Worm (Caenorhabditis elegans): Measurements from ENCODE around the gene F41B4.3.
"Not testable (repeated sequence)": the region's sequence is repeated elsewhere in the genome, so short reads cannot be mapped to it uniquely, and the experiment has no call there.

The F41B4.3 gene

ce11 chrX:6836065-6836527 is at the start of gene F41B4.3:
Gene F41B4.3 (minus strand): TSS chrX:6836115.
- TF ChIP-seq hmbx-1 (tag; optimal IDR thresholded peaks at IDR 0.05) (no peak), F13C5.2 (tag; optimal IDR thresholded peaks at IDR 0.05) (no peak), ceh-36 (tag; optimal IDR thresholded peaks at IDR 0.05) (no peak), tra-4 (tag; optimal IDR thresholded peaks at IDR 0.05) (no peak)

DNA sequence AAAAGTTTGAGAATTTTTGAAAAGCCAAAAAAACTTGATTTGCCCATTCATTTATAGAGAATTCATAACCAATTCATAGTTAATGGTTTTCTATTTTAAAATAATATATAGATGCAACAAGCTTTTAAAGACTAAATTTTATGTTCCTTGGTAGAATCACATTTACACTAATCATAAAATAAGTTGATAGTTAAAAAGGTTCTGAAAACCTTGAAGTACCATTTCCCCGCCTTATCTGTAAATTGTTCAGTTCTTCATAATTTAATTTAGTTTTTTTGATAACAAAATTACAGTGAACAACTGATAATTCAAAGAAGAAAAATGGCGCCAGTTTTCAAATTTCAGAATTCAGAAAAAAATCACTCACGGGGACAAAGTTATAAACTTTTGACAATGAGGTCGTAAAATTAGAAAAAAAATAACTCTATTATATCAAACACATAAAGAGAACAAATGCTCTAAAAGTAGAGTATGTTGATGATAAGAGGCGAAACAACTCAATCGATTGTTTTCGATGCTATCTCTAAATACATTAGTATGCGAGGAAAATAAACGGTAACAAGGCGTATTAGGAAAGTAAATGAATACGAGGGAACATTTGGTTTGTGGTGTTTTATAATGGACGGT is 49.4 kb upstream of the F41B4.3 start, which contains the start of gene F41C6.7:
TSS of gene F41C6.7 (minus strand) at position 51 of the 627 bp plus-strand sequence.
- no peak for TF ChIP-seq F13C5.2 (tag; optimal IDR thresholded peaks at IDR 0.05)
- TF ChIP-seq scrt-1 (GFP tag; IDR thresholded peaks at IDR 0.05), result no peak
- TF ChIP-seq sea-1 (GFP tag; conservative IDR thresholded peaks at IDR 0.05), result no peak
- no peak for TF ChIP-seq hmbx-1 (tag; optimal IDR thresholded peaks at IDR 0.05)
- no peak for TF ChIP-seq pes-1 (GFP tag; IDR thresholded peaks at IDR 0.05)
- no peak for TF ChIP-seq hnd-1 (tag; optimal IDR thresholded peaks at IDR 0.05)
- TF ChIP-seq B0310.2 (tag; optimal IDR thresholded peaks at IDR 0.05), result no peak
- no peak for TF ChIP-seq tbx-37 (GFP tag; conservative IDR thresholded peaks at IDR 0.05)

DNA sequence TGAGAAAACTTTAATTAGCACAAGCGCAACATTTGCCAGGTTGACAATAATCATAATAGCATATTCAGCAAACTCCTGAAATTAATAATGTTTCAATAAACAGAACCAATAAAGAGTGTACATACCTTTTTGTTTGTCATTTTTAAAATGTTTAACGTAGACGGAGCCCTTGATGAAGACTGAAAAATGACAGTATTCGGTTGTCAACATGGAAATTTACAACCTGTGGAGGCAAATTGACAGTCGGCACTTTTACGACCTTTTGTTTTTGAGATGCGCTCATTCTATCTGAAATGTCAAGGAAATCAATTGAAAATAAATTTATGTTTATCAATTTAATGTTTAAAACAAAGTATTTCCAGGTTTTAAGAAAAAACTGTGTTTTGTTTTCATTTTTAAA is 48.5 kb upstream of the F41B4.3 start:
- TF ChIP-seq ceh-13 (GFP tag; optimal IDR thresholded peaks at IDR 0.05) (no peak), hnd-1 (tag; optimal IDR thresholded peaks at IDR 0.05) (no peak), aly-1 (tag; optimal IDR thresholded peaks at IDR 0.05) (no peak), hmbx-1 (tag; optimal IDR thresholded peaks at IDR 0.05) (no peak), scrt-1 (GFP tag; IDR thresholded peaks at IDR 0.05) (no peak), flt-1 (GFP tag; IDR thresholded peaks at IDR 0.05) (no peak), B0310.2 (tag; optimal IDR thresholded peaks at IDR 0.05) (no peak), tra-4 (tag; optimal IDR thresholded peaks at IDR 0.05) (no peak), pes-1 (GFP tag; IDR thresholded peaks at IDR 0.05) (no peak), F13C5.2 (tag; optimal IDR thresholded peaks at IDR 0.05) (no peak), hmg-4 (GFP tag; optimal IDR thresholded peaks at IDR 0.05) (no peak), ama-1 (optimal IDR thresholded peaks at IDR 0.05) (no peak), sea-1 (GFP tag; conservative IDR thresholded peaks at IDR 0.05) (no peak), ets-7 (tag; optimal IDR thresholded peaks at IDR 0.05) (no peak), ceh-36 (tag; optimal IDR thresholded peaks at IDR 0.05) (no peak)

ce11 chrX:6881795-6882194 is 45.9 kb upstream of the F41B4.3 start, which contains the start of gene F41C6.6:
Gene F41C6.6 (minus strand): TSS chrX:6881895.
- not testable (repeated sequence) for TF ChIP-seq hmg-4 (GFP tag; optimal IDR thresholded peaks at IDR 0.05); tbx-37 (GFP tag; conservative IDR thresholded peaks at IDR 0.05); ama-1 (optimal IDR thresholded peaks at IDR 0.05)

DNA sequence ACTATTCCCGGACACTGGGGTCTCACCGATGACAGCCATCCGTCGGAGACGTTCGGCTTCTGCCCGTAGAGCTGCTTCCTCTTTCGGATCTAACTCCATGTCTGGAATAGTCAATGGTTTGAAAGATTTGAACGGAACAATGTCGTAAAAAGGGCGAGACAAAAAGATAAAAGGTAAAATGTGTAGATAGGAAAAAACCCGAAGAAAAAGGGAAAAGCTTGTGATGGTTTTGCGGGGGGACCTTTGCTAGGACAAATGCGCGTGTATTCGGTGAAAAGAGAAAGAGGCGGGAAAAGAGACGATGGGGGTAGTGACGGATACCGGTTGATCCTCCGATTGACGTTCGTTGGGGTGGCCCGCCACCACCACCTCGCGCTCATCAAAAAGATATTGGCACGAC is 41.5 kb upstream of the F41B4.3 start, which contains the start of gene col-173:
TSS of gene col-173 (minus strand) at position 101 of the 400 bp plus-strand sequence.
- TF ChIP-seq F13C5.2 (tag; optimal IDR thresholded peaks at IDR 0.05), result no peak
- no peak for TF ChIP-seq ama-1 (optimal IDR thresholded peaks at IDR 0.05)
- TF ChIP-seq scrt-1 (GFP tag; IDR thresholded peaks at IDR 0.05), result no peak
- TF ChIP-seq pes-1 (GFP tag; IDR thresholded peaks at IDR 0.05), result no peak
- no peak for TF ChIP-seq aly-1 (tag; optimal IDR thresholded peaks at IDR 0.05)
- TF ChIP-seq hmbx-1 (tag; optimal IDR thresholded peaks at IDR 0.05), result no peak
- TF ChIP-seq sea-1 (GFP tag; conservative IDR thresholded peaks at IDR 0.05), result no peak
- TF ChIP-seq tbx-11 (GFP tag; IDR thresholded peaks at IDR 0.05), result no peak
- TF ChIP-seq tra-4 (tag; optimal IDR thresholded peaks at IDR 0.05), result no peak
- TF ChIP-seq B0310.2 (tag; optimal IDR thresholded peaks at IDR 0.05), result no peak
- TF ChIP-seq ets-7 (tag; optimal IDR thresholded peaks at IDR 0.05), result no peak
- TF ChIP-seq ceh-36 (tag; optimal IDR thresholded peaks at IDR 0.05), result no peak

DNA sequence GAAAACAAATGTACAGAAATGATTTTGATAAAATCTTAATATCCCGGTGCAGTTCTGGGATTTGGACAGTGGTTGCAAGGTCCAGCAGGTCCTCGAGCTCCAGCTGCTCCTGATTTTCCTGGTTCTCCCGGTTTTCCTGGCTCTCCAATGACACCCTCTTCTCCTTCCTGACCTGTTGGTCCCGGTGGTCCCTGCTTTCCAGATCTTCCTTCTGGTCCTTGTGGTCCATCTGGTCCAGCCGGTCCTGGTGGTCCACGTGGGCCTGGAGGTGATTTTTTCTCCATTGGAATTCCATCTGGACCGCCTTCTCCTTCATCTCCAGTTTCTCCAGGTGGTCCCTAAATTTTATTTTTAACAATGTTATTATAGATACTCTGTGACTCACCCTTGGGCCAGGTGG is 39.4 kb upstream of the F41B4.3 start:
- TF ChIP-seq ets-7 (tag; optimal IDR thresholded peaks at IDR 0.05), result no peak
- no peak for TF ChIP-seq ceh-36 (tag; optimal IDR thresholded peaks at IDR 0.05)
- TF ChIP-seq pes-1 (GFP tag; IDR thresholded peaks at IDR 0.05), result no peak
- TF ChIP-seq ama-1 (optimal IDR thresholded peaks at IDR 0.05), result no peak
- TF ChIP-seq hmg-4 (GFP tag; optimal IDR thresholded peaks at IDR 0.05), result no peak
- TF ChIP-seq hnd-1 (tag; optimal IDR thresholded peaks at IDR 0.05), result no peak
- no peak for TF ChIP-seq sea-1 (GFP tag; conservative IDR thresholded peaks at IDR 0.05)
- no peak for TF ChIP-seq F13C5.2 (tag; optimal IDR thresholded peaks at IDR 0.05)
- TF ChIP-seq B0310.2 (tag; optimal IDR thresholded peaks at IDR 0.05), result no peak
- TF ChIP-seq tbx-37 (GFP tag; conservative IDR thresholded peaks at IDR 0.05), result no peak
- TF ChIP-seq ceh-13 (GFP tag; optimal IDR thresholded peaks at IDR 0.05), result no peak
- no peak for TF ChIP-seq flt-1 (GFP tag; IDR thresholded peaks at IDR 0.05)
- TF ChIP-seq scrt-1 (GFP tag; IDR thresholded peaks at IDR 0.05), result no peak
- TF ChIP-seq tra-4 (tag; optimal IDR thresholded peaks at IDR 0.05), result no peak
- no peak for TF ChIP-seq tbx-11 (GFP tag; IDR thresholded peaks at IDR 0.05)
- no peak for TF ChIP-seq aly-1 (tag; optimal IDR thresholded peaks at IDR 0.05)
- no peak for TF ChIP-seq hmbx-1 (tag; optimal IDR thresholded peaks at IDR 0.05)

DNA sequence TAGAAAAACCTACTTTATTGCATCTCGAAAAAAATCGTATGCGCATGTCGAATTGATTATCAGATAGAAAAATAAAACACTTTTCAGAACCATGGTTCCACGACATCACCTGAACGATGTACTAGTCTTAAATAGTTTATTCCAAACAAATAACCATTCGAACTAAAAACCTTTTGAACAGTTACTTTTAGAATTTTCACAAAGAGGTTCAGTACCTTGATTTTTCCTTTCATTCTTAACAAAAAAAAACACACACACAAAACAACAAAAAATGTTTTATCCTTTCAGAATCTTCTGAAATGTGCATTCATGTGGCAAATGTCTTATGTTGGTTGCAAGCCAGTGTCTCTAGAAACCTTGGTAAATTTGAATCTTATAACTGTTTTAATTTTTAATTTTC is 38.8 kb upstream of the F41B4.3 start, which contains the start of gene F41C6.4:
TSS of gene F41C6.4 (minus strand) at position 101 of the 400 bp plus-strand sequence.
- TF ChIP-seq tra-4 (tag; optimal IDR thresholded peaks at IDR 0.05) (no peak), ama-1 (optimal IDR thresholded peaks at IDR 0.05) (no peak), sea-1 (GFP tag; conservative IDR thresholded peaks at IDR 0.05) (no peak), tbx-11 (GFP tag; IDR thresholded peaks at IDR 0.05) (no peak), pes-1 (GFP tag; IDR thresholded peaks at IDR 0.05) (no peak), F13C5.2 (tag; optimal IDR thresholded peaks at IDR 0.05) (no peak), hmbx-1 (tag; optimal IDR thresholded peaks at IDR 0.05) (no peak), ets-7 (tag; optimal IDR thresholded peaks at IDR 0.05) (no peak), ceh-36 (tag; optimal IDR thresholded peaks at IDR 0.05) (no peak), scrt-1 (GFP tag; IDR thresholded peaks at IDR 0.05) (no peak), aly-1 (tag; optimal IDR thresholded peaks at IDR 0.05) (no peak), hnd-1 (tag; optimal IDR thresholded peaks at IDR 0.05) (no peak), B0310.2 (tag; optimal IDR thresholded peaks at IDR 0.05) (no peak), hmg-4 (GFP tag; optimal IDR thresholded peaks at IDR 0.05) (no peak), tbx-37 (GFP tag; conservative IDR thresholded peaks at IDR 0.05) (no peak), ceh-13 (GFP tag; optimal IDR thresholded peaks at IDR 0.05) (no peak), flt-1 (GFP tag; IDR thresholded peaks at IDR 0.05) (no peak)
